Fruit fly (Drosophila melanogaster) whole organism, wandering third instar larva: Measurements from ENCODE around the gene CRMP.
A peak's percentile ranks its signal among the peaks of the same experiment; 100 is the strongest.

ENCODE experiments used
- Abd-B ChIP-seq: fragments of >200 bp; optimal IDR thresholded peaks from 2 replicates; lab custom pipeline; 2017; ENCODE audit warnings: missing biosample characterization, missing genetic modification characterization
- CG32264 ChIP-seq: fragments of 200-800 bp; sonication (Bioruptor generic); optimal IDR thresholded peaks from 2 replicates; lab custom pipeline; 2016; ENCODE audit warnings: missing biosample characterization, missing genetic modification characterization
- CG9705 ChIP-seq: fragments of 200-800 bp; sonication (Bioruptor generic); optimal IDR thresholded peaks from 2 replicates; lab custom pipeline; 2018; ENCODE audit warnings: missing biosample characterization, mild to moderate bottlenecking, missing genetic modification characterization
- Dfd ChIP-seq: fragments of >200 bp; optimal IDR thresholded peaks from 2 replicates; lab custom pipeline; 2017; ENCODE audit warnings: missing biosample characterization, missing genetic modification characterization
- Dif ChIP-seq: fragments of 200-275, 200-300 bp; sonication (Bioruptor generic); optimal IDR thresholded peaks from 2 replicates; lab custom pipeline; 2018; ENCODE audit warnings: missing biosample characterization, missing genetic modification characterization; ENCODE audit not compliant: partially characterized antibody
- GATAd ChIP-seq: sonication (Bioruptor generic); optimal IDR thresholded peaks from 2 replicates; lab custom pipeline; 2016; ENCODE audit warnings: missing biosample characterization, missing genetic modification characterization
- HLH106 ChIP-seq: fragments of 200-800 bp; optimal IDR thresholded peaks from 3 replicates; lab custom pipeline; 2019; ENCODE audit warnings: missing biosample characterization, mild to moderate bottlenecking, missing genetic modification characterization, moderate library complexity
- Hr78 ChIP-seq: fragments of >200 bp; optimal IDR thresholded peaks from 2 replicates; lab custom pipeline; 2017; ENCODE audit warnings: missing biosample characterization, missing genetic modification characterization
- Hr83 ChIP-seq: fragments of 200-300 bp; sonication (Bioruptor generic); optimal IDR thresholded peaks from 2 replicates; lab custom pipeline; 2016; ENCODE audit warnings: missing biosample characterization, mild to moderate bottlenecking, missing genetic modification characterization, moderate library complexity; ENCODE audit not compliant: poor library complexity, severe bottlenecking
- Jra ChIP-seq: sonication (Bioruptor generic); optimal IDR thresholded peaks from 2 replicates; lab custom pipeline; 2016; ENCODE audit warnings: missing biosample characterization, missing genetic modification characterization
- Mio ChIP-seq: sonication (Bioruptor generic); optimal IDR thresholded peaks from 2 replicates; lab custom pipeline; 2016; ENCODE audit warnings: missing biosample characterization, missing genetic modification characterization
- Myc ChIP-seq: fragments of >200 bp; optimal IDR thresholded peaks from 2 replicates; lab custom pipeline; 2017
- N ChIP-seq: fragments of >200 bp; optimal IDR thresholded peaks from 2 replicates; lab custom pipeline; 2018; ENCODE audit warnings: missing biosample characterization, missing external identifiers, missing genetic modification characterization
- OdsH ChIP-seq: fragments of 200-800 bp; sonication (Bioruptor generic); optimal IDR thresholded peaks from 2 replicates; lab custom pipeline; 2016; ENCODE audit warnings: missing biosample characterization, mild to moderate bottlenecking, missing genetic modification characterization
- Rel ChIP-seq, 2 experiments: fragments of 200-800 bp; sonication (Bioruptor generic) in 1 of 2; optimal IDR thresholded peaks; 2 replicates in 1 of 2; 3 replicates in 1 of 2; lab custom pipeline; 2016 to 2019; ENCODE audit warnings: mild to moderate bottlenecking in 2 of 2, missing biosample characterization in 2 of 2, missing genetic modification characterization in 2 of 2, moderate library complexity in 1 of 2
- Sp1 ChIP-seq: fragments of 200-800 bp; sonication (Bioruptor generic); optimal IDR thresholded peaks from 3 replicates; lab custom pipeline; 2019; ENCODE audit warnings: missing biosample characterization, mild to moderate bottlenecking, missing genetic modification characterization, moderate library complexity
- br ChIP-seq: fragments of 200-800 bp; sonication (Bioruptor generic); optimal IDR thresholded peaks from 2 replicates; lab custom pipeline; 2016; ENCODE audit warnings: missing biosample characterization, missing genetic modification characterization
- brk ChIP-seq: fragments of 200-800 bp; sonication (Bioruptor generic); optimal IDR thresholded peaks from 2 replicates; lab custom pipeline; 2016; ENCODE audit warnings: missing biosample characterization, mild to moderate bottlenecking, missing genetic modification characterization
- dl ChIP-seq, 2 experiments: fragments of 175-275, 200-275 bp in 1 of 2; fragments of 200-275 bp in 1 of 2; sonication (Bioruptor generic); optimal IDR thresholded peaks; lab custom pipeline; 2018; ENCODE audit warnings: mild to moderate bottlenecking in 2 of 2, missing biosample characterization in 2 of 2, missing genetic modification characterization in 2 of 2, moderate library complexity in 2 of 2; ENCODE audit not compliant: partially characterized antibody in 2 of 2, insufficient read depth in 1 of 2
- dmrt93B ChIP-seq: fragments of 200-800 bp; sonication (Bioruptor generic); optimal IDR thresholded peaks from 2 replicates; lab custom pipeline; 2018; ENCODE audit warnings: missing biosample characterization, mild to moderate bottlenecking, missing genetic modification characterization
- ey ChIP-seq: fragments of 200-800 bp; sonication (Bioruptor generic); optimal IDR thresholded peaks from 2 replicates; lab custom pipeline; 2016; ENCODE audit warnings: missing biosample characterization, missing genetic modification characterization
- foxo ChIP-seq, 2 experiments: fragments of 200-800 bp; sonication (Bioruptor generic); optimal IDR thresholded peaks; 2 replicates in 1 of 2; 3 replicates in 1 of 2; lab custom pipeline; 2016 to 2017; ENCODE audit warnings: missing biosample characterization in 2 of 2, missing genetic modification characterization in 2 of 2
- fru ChIP-seq: fragments of 200-800 bp; sonication (Bioruptor generic); optimal IDR thresholded peaks from 3 replicates; lab custom pipeline; 2016; ENCODE audit warnings: missing biosample characterization, mild to moderate bottlenecking, missing genetic modification characterization
- h ChIP-seq: fragments of 200-800 bp; sonication (Bioruptor generic); optimal IDR thresholded peaks from 3 replicates; lab custom pipeline; 2016; ENCODE audit warnings: missing biosample characterization, mild to moderate bottlenecking, missing genetic modification characterization
- jim ChIP-seq: fragments of 175-275, 200-325 bp; sonication (Bioruptor generic); optimal IDR thresholded peaks from 2 replicates; lab custom pipeline; 2016; ENCODE audit warnings: missing biosample characterization, mild to moderate bottlenecking, missing genetic modification characterization
- lola ChIP-seq: fragments of >200 bp; optimal IDR thresholded peaks from 2 replicates; lab custom pipeline; 2017; ENCODE audit warnings: missing biosample characterization, missing genetic modification characterization
- pan ChIP-seq: fragments of >200 bp; optimal IDR thresholded peaks from 2 replicates; lab custom pipeline; 2017
- psq ChIP-seq: fragments of 200-800 bp; sonication (Bioruptor generic); optimal IDR thresholded peaks from 3 replicates; lab custom pipeline; 2017; ENCODE audit warnings: missing biosample characterization, mild to moderate bottlenecking, missing genetic modification characterization, moderate library complexity
- rgr ChIP-seq: fragments of 200-800 bp; sonication (Bioruptor generic); optimal IDR thresholded peaks from 3 replicates; lab custom pipeline; 2016; ENCODE audit warnings: missing biosample characterization, mild to moderate bottlenecking, missing genetic modification characterization
- sv ChIP-seq: fragments of 200-800 bp; sonication (Bioruptor generic); optimal IDR thresholded peaks from 3 replicates; lab custom pipeline; 2016; ENCODE audit warnings: missing biosample characterization, missing genetic modification characterization
- tai ChIP-seq: sonication (Bioruptor generic); optimal IDR thresholded peaks from 2 replicates; lab custom pipeline; 2016; ENCODE audit warnings: missing biosample characterization, missing genetic modification characterization
- usp ChIP-seq: fragments of >200 bp; optimal IDR thresholded peaks from 2 replicates; lab custom pipeline; 2017; ENCODE audit warnings: missing biosample characterization, missing genetic modification characterization
- woc ChIP-seq: sonication (Bioruptor generic); optimal IDR thresholded peaks from 2 replicates; lab custom pipeline; 2016; ENCODE audit warnings: missing biosample characterization, mild to moderate bottlenecking, missing genetic modification characterization

Gene CRMP

dm6 chr3R:5587863-5588519 lies 17.1 kb downstream of the CRMP start, which contains the start of gene CG2926 (continued):
- TF ChIP-seq brk (GFP tag; lab: Kevin White, UChicago), result no peak
- no peak for TF ChIP-seq Mio (GFP tag; lab: Kevin White, UChicago)
- TF ChIP-seq usp (GFP tag; lab: Kevin White, UChicago), result no peak
- TF ChIP-seq Hr78 (GFP tag; lab: Kevin White, UChicago), result no peak
- no peak for TF ChIP-seq Dif (GFP tag; lab: Kevin White, UChicago)
- no peak for TF ChIP-seq dmrt93B (GFP tag; lab: Kevin White, UChicago)
- no peak for TF ChIP-seq dl (GFP tag; optimal IDR thresholded peaks at IDR 0.05; lab: Kevin White, UChicago; ENCODE audit: insufficient read depth in 1 of 2, partially characterized antibody in 2 of 2)

- TF ChIP-seq OdsH (GFP tag; lab: Kevin White, UChicago), result no peak
- no peak for TF ChIP-seq h (GFP tag; lab: Kevin White, UChicago)
- TF ChIP-seq Dfd (GFP tag; lab: Kevin White, UChicago), result no peak
- TF ChIP-seq sv (GFP tag; lab: Kevin White, UChicago), result no peak
- TF ChIP-seq Mio (GFP tag; lab: Kevin White, UChicago), result no peak
- no peak for TF ChIP-seq fru (GFP tag; lab: Kevin White, UChicago)
- no peak for TF ChIP-seq dmrt93B (GFP tag; lab: Kevin White, UChicago)
- TF ChIP-seq pan (lab: Kevin White, UChicago), result no peak
- no peak for TF ChIP-seq psq (GFP tag; lab: Kevin White, UChicago)
- TF ChIP-seq dl (GFP tag; optimal IDR thresholded peaks at IDR 0.05; lab: Kevin White, UChicago; ENCODE audit: insufficient read depth in 1 of 2, partially characterized antibody in 2 of 2), result no peak
Observed at dm6 chr3R:5588573-5588972, 17.7 kb downstream of the CRMP start, which contains the start of gene PolZ2. Gene PolZ2, plus strand, starts transcription at chr3R:5588873.

- no peak for TF ChIP-seq Myc (lab: Kevin White, UChicago)
- TF ChIP-seq sv (GFP tag; lab: Kevin White, UChicago), result peak; percentile 17
- peak; percentile 17 for TF ChIP-seq psq (GFP tag; lab: Kevin White, UChicago)
- TF ChIP-seq foxo (GFP tag; optimal IDR thresholded peaks at IDR 0.05; lab: Kevin White, UChicago), result peak in 1 of 2 experiments; percentile 25
- no peak for TF ChIP-seq br (GFP tag; lab: Kevin White, UChicago)
- TF ChIP-seq dl (GFP tag; optimal IDR thresholded peaks at IDR 0.05; lab: Kevin White, UChicago; ENCODE audit: insufficient read depth in 1 of 2, partially characterized antibody in 2 of 2), result no peak
- peak; percentile 19 for TF ChIP-seq Sp1 (GFP tag; lab: Kevin White, UChicago)
- no peak for TF ChIP-seq tai (GFP tag; lab: Kevin White, UChicago)
- TF ChIP-seq Dif (GFP tag; lab: Kevin White, UChicago), result no peak
- TF ChIP-seq CG32264, result peak; percentile 4
- TF ChIP-seq GATAd (GFP tag; lab: Kevin White, UChicago), result no peak
- TF ChIP-seq h (GFP tag; lab: Kevin White, UChicago), result no peak
- TF ChIP-seq Jra (GFP tag; lab: Kevin White, UChicago), result no peak
- peak; percentile 10 for TF ChIP-seq Abd-B (GFP tag; lab: Kevin White, UChicago)
- peak; percentile 61 for TF ChIP-seq woc (GFP tag; lab: Kevin White, UChicago)
- TF ChIP-seq Hr78 (GFP tag; lab: Kevin White, UChicago), result peak; percentile 80
- peak; percentile 12 for TF ChIP-seq rgr (GFP tag; lab: Kevin White, UChicago)
- TF ChIP-seq HLH106 (tag; lab: Kevin White, UChicago), result peak; percentile 60
- TF ChIP-seq fru (GFP tag; lab: Kevin White, UChicago), result no peak
- TF ChIP-seq usp (GFP tag; lab: Kevin White, UChicago), result no peak
- TF ChIP-seq lola (GFP tag; lab: Kevin White, UChicago), result no peak
- TF ChIP-seq Rel (GFP tag; optimal IDR thresholded peaks at IDR 0.05; lab: Kevin White, UChicago), result no peak
- peak; percentile 24 for TF ChIP-seq Rel (tag; optimal IDR thresholded peaks at IDR 0.05; lab: Kevin White, UChicago)
- TF ChIP-seq Hr83, result no peak
- peak; percentile 96 for TF ChIP-seq N (GFP tag; lab: Kevin White, UChicago)
- TF ChIP-seq CG9705 (GFP tag; lab: Kevin White, UChicago), result peak; percentile 35
- TF ChIP-seq jim (GFP tag; lab: Kevin White, UChicago), result no peak
- peak; percentile 22 for TF ChIP-seq ey (GFP tag; lab: Kevin White, UChicago)
Observed at dm6 chr3R:5591398-5591853, 20.5 kb downstream of the CRMP start, which contains the start of the genes noi and Vha26. Gene noi, minus strand, starts transcription at chr3R:5591459. Gene Vha26, plus strand, starts transcription at chr3R:5591763.
